Fruit fly (Drosophila melanogaster) whole organism: Measurements from ENCODE around the gene nmo.

ENCODE experiments used
- CG8478 ChIP-seq: fragments of >200 bp; optimal IDR thresholded peaks from 2 replicates; lab custom pipeline; 2018; ENCODE audit warnings: inconsistent platforms
- Dll ChIP-seq: fragments of >200 bp; optimal IDR thresholded peaks from 2 replicates; lab custom pipeline; 2017
- EcR ChIP-seq, 2 experiments: fragments of >200 bp; optimal IDR thresholded peaks; 2 replicates each; lab custom pipeline; 2017; ENCODE audit warnings: missing biosample characterization in 2 of 2, missing genetic modification characterization in 2 of 2, missing genetic modification reagents in 2 of 2
- pan ChIP-seq: fragments of >200 bp; optimal IDR thresholded peaks from 2 replicates; lab custom pipeline; 2017
- psq ChIP-seq: fragments of >200 bp; optimal IDR thresholded peaks from 2 replicates; lab custom pipeline; 2017
- usp ChIP-seq: fragments of >200 bp; optimal IDR thresholded peaks from 2 replicates; lab custom pipeline; 2017; ENCODE audit warnings: missing biosample characterization, missing genetic modification characterization, mixed read lengths

Gene nmo

dm6 chr3L:8073872-8074271 is 95.0 kb downstream of the nmo start:
- TF ChIP-seq usp (GFP tag; lab: Kevin White, UChicago) (no peak), psq (lab: Kevin White, UChicago) (no peak), pan (lab: Kevin White, UChicago) (no peak), CG8478 (no peak), EcR (GFP tag; optimal IDR thresholded peaks at IDR 0.05; lab: Kevin White, UChicago) (no peak), Dll (lab: Kevin White, UChicago) (no peak)

DNA sequence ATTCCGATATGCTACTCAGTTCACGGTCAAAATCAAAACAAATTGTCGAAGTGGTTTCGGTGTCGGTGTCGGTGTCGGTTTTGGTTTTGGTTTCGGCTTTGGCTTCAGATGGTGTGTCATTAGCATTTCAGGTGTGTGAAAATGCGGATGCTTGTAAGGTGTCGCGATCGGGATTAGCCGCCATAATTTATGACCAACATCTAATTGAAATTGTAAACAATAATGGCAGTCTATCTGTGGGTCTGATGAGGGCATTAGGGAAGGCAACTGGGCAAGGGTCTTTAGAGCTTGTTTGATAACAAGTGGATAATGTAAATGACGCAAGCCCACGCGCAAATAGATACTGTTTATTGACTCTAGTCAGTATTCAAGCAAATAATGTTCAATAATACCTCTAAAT is 96.1 kb downstream of the nmo start:
- TF ChIP-seq EcR (GFP tag; optimal IDR thresholded peaks at IDR 0.05; lab: Kevin White, UChicago) (no peak), usp (GFP tag; lab: Kevin White, UChicago) (no peak), CG8478 (no peak), pan (lab: Kevin White, UChicago) (no peak), psq (lab: Kevin White, UChicago) (no peak), Dll (lab: Kevin White, UChicago) (no peak)

DNA sequence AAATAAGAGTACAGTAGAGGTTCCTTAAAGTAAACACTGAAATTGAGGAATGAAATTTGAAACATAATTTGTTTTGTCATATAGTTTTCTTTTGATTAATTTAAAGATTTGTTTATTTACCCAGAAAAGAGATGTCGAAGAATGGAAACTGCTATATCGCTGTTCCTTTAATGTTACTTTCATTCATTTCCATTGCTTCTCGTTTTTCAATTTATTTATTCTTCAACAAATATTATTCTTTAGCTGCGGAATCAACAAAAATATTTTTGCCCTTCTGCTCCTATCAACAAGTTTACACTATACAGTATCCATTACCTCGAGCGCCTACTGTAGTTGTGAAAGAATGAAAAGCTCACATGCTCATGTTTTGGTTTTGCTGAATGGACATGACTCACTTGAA is 97.3 kb downstream of the nmo start:
- no peak for TF ChIP-seq usp (GFP tag; lab: Kevin White, UChicago)
- TF ChIP-seq Dll (lab: Kevin White, UChicago) = no peak
- no peak for TF ChIP-seq pan (lab: Kevin White, UChicago)
- no peak for TF ChIP-seq CG8478
- TF ChIP-seq psq (lab: Kevin White, UChicago) = no peak
- no peak for TF ChIP-seq EcR (GFP tag; optimal IDR thresholded peaks at IDR 0.05; lab: Kevin White, UChicago)

dm6 chr3L:8077207-8077606 is 98.4 kb downstream of the nmo start:
- no peak for TF ChIP-seq CG8478
- no peak for TF ChIP-seq usp (GFP tag; lab: Kevin White, UChicago)
- no peak for TF ChIP-seq Dll (lab: Kevin White, UChicago)
- no peak for TF ChIP-seq EcR (GFP tag; optimal IDR thresholded peaks at IDR 0.05; lab: Kevin White, UChicago)
- TF ChIP-seq pan (lab: Kevin White, UChicago) = no peak
- TF ChIP-seq psq (lab: Kevin White, UChicago) = no peak

DNA sequence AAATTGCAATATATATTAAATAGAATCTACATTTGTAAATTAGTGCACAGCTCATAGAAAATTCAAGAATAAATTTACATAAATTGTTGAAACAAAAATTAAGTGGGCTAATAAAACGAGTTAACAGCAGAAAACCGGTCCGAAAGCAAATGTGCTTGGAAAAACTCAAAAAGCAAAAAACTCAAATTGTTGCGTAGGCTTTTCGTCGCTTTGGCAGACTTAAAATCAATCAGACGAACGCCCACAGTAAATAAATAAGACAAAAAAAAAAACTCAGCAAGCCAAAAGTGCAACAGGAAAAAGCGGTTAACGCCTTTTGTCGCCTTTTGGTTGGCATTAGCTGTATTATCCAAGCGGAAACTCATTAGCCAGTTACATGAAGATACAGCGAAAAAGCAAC is 99.1 kb downstream of the nmo start:
- no peak for TF ChIP-seq CG8478
- TF ChIP-seq Dll (lab: Kevin White, UChicago) = no peak
- no peak for TF ChIP-seq pan (lab: Kevin White, UChicago)
- no peak for TF ChIP-seq EcR (GFP tag; optimal IDR thresholded peaks at IDR 0.05; lab: Kevin White, UChicago)
- no peak for TF ChIP-seq psq (lab: Kevin White, UChicago)
- no peak for TF ChIP-seq usp (GFP tag; lab: Kevin White, UChicago)

- TF ChIP-seq usp (GFP tag; lab: Kevin White, UChicago) (no peak), psq (lab: Kevin White, UChicago) (no peak), CG8478 (no peak), Dll (lab: Kevin White, UChicago) (no peak), pan (lab: Kevin White, UChicago) (no peak)
These were observed 100.8 kb downstream of the nmo start for dm6 chr3L:8079598-8079997.

dm6 chr3L:8080790-8081189 is 101.9 kb downstream of the nmo start:
- no peak for TF ChIP-seq pan (lab: Kevin White, UChicago)
- TF ChIP-seq psq (lab: Kevin White, UChicago) = no peak
- TF ChIP-seq Dll (lab: Kevin White, UChicago) = no peak
- TF ChIP-seq EcR (GFP tag; optimal IDR thresholded peaks at IDR 0.05; lab: Kevin White, UChicago) = no peak
- no peak for TF ChIP-seq usp (GFP tag; lab: Kevin White, UChicago)
- TF ChIP-seq CG8478 = no peak

DNA sequence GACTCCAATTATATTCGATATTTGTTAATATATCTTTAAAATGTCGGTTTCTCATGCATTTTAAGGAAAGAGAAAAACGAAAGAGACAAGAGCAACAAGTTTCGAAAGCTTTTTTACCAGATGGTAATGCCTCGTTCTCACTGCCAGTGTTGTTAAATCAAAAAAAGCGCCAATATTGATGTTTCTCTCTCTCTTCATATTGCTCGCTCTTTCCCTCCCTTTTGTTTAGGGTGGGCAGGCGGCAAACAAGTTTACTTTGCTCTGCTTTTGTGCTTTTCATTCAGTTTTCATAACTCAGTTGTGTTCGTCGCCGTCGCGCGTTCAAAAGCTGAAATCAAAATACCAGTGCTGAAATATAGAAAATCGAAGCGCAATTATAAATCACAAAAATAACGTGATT is 103.0 kb downstream of the nmo start:
- TF ChIP-seq EcR (GFP tag; optimal IDR thresholded peaks at IDR 0.05; lab: Kevin White, UChicago) = no peak
- no peak for TF ChIP-seq CG8478
- TF ChIP-seq psq (lab: Kevin White, UChicago) = no peak
- no peak for TF ChIP-seq Dll (lab: Kevin White, UChicago)
- TF ChIP-seq usp (GFP tag; lab: Kevin White, UChicago) = no peak
- no peak for TF ChIP-seq pan (lab: Kevin White, UChicago)

DNA sequence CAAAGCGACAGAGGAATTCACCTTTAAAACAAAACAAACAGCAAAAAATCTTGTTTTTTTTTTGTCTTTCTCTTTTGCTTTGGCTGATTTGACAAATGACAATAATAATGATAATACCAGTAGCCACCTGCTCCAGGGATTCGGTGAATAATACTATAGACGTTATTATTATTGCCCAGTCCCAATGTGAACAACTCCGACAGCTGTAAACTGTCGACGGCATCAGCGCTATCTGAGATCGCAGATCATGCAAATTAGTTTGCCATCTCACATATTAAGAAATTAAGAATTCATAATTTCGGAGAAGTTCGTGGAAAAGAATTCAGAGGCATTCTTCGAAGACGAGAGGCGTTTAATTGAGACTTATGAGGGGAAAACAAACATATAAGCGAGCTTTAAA is 107.4 kb downstream of the nmo start:
- TF ChIP-seq EcR (GFP tag; optimal IDR thresholded peaks at IDR 0.05; lab: Kevin White, UChicago) (no peak), pan (lab: Kevin White, UChicago) (no peak), psq (lab: Kevin White, UChicago) (no peak), usp (GFP tag; lab: Kevin White, UChicago) (no peak), Dll (lab: Kevin White, UChicago) (no peak), CG8478 (no peak)

- no peak for TF ChIP-seq psq (lab: Kevin White, UChicago)
- TF ChIP-seq CG8478 = no peak
These were observed 112.8 kb downstream of the nmo start, which contains the start of gene CG7565 for dm6 chr3L:8091650-8092068. TSS of gene CG7565 (minus strand) at chr3L:8091786.

DNA sequence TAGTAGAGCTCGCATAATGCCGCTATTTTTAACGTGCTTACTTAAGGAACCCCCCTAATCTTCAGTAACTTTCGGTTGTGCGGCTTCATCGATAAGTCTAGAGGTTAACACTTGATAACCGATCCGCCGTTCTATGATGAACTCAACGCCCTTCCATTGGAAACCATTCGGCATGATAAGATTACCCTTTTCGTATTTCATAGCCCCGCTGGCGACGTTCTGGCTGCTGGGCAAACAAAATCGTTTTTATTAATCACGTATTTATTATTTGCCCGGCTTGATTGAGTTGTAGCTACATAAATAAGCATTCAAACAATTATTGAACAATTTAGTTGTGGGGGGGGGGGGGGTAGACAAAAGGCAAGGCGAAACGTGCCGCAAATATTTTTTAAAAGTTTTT is 114.7 kb downstream of the nmo start:
- TF ChIP-seq usp (GFP tag; lab: Kevin White, UChicago) = no peak

DNA sequence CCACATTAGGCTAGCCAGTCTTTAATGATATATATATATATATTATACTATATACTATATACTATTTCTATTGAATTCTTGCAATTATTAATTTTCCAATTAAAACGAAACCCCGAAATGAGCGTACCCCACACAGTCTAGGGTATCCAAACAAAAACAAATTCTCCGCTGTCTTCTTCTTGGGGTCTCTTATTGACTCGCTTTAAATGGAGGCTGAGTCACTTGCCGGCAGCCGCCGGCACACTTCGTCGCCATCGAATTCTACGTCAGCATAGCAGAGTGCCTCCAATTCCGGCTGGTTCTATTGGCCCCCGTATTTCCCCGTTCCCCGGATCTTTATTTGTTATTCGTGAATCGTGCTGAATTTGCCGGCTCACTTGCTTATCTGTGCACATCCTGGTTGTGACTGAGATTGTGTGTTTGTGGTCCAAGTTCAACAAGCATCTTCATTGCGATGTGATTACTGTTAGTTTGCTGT is 115.8 kb downstream of the nmo start:
- no peak for TF ChIP-seq EcR (GFP tag; optimal IDR thresholded peaks at IDR 0.05; lab: Kevin White, UChicago)
- no peak for TF ChIP-seq pan (lab: Kevin White, UChicago)
- TF ChIP-seq CG8478 = no peak
- TF ChIP-seq Dll (lab: Kevin White, UChicago) = no peak
- TF ChIP-seq psq (lab: Kevin White, UChicago) = no peak
- TF ChIP-seq usp (GFP tag; lab: Kevin White, UChicago) = no peak

dm6 chr3L:8096106-8096558 is 117.3 kb downstream of the nmo start:
- TF ChIP-seq usp (GFP tag; lab: Kevin White, UChicago) (no peak), CG8478 (no peak), pan (lab: Kevin White, UChicago) (no peak), Dll (lab: Kevin White, UChicago) (no peak), EcR (GFP tag; optimal IDR thresholded peaks at IDR 0.05; lab: Kevin White, UChicago) (no peak), psq (lab: Kevin White, UChicago) (no peak)
